Fruit fly (Drosophila melanogaster): ENCODE data around the gene CG5435.

Gene CG5435

dm6 chr2L:12421188-12421587 is 9.5 kb downstream of the CG5435 start:
- TF ChIP-seq Sox14 (GFP tag; optimal IDR thresholded peaks at IDR 0.05) (no peak), CG8319 (GFP tag; optimal IDR thresholded peaks at IDR 0.05) (no peak), svp (GFP tag) (peak; percentile 91)

- TF ChIP-seq Ets21C (GFP tag; optimal IDR thresholded peaks at IDR 0.05) = peak; percentile 1
- TF ChIP-seq eg (GFP tag; IDR thresholded peaks at IDR 0.05) = 0 out of 3 replicates have a peak, but pooled peaks have one; percentile 5
- TF ChIP-seq Hr39 (GFP tag; optimal IDR thresholded peaks at IDR 0.05) = peak; percentile 25
- no peak for TF ChIP-seq Lpt (GFP tag; optimal IDR thresholded peaks at IDR 0.05)
- TF ChIP-seq Eip93F (GFP tag; optimal IDR thresholded peaks at IDR 0.05) = no peak
- peak; percentile 12 for TF ChIP-seq CG8632 (GFP tag; optimal IDR thresholded peaks at IDR 0.05)
- peak; percentile 56 for TF ChIP-seq esn (GFP tag; optimal IDR thresholded peaks at IDR 0.05)
- TF ChIP-seq CG31627 (GFP tag; optimal IDR thresholded peaks at IDR 0.05) = peak; percentile 36
- TF ChIP-seq CG32006 (GFP tag; optimal IDR thresholded peaks at IDR 0.05) = peak; percentile 11
- TF ChIP-seq svp (GFP tag) = peak; percentile 73
- peak; percentile 38 for TF ChIP-seq Met (GFP tag; optimal IDR thresholded peaks at IDR 0.05)
- peak; percentile 74 for TF ChIP-seq Eip78C (GFP tag)
- peak; percentile 44 for TF ChIP-seq Smox (GFP tag; optimal IDR thresholded peaks at IDR 0.05)
- TF ChIP-seq lz (GFP tag; optimal IDR thresholded peaks at IDR 0.05) = peak; percentile 21
- no peak for TF ChIP-seq CG8319 (GFP tag; optimal IDR thresholded peaks at IDR 0.05)
- TF ChIP-seq pdm3 (GFP tag; optimal IDR thresholded peaks at IDR 0.05) = peak; percentile 16
- TF ChIP-seq acj6 (GFP tag; optimal IDR thresholded peaks at IDR 0.05) = peak; percentile 11
- no peak for TF ChIP-seq CG6792 (GFP tag; optimal IDR thresholded peaks at IDR 0.05)
- TF ChIP-seq Blimp-1 (GFP tag; optimal IDR thresholded peaks at IDR 0.05) = no peak
- peak; percentile 17 for TF ChIP-seq CG34406 (GFP tag; optimal IDR thresholded peaks at IDR 0.05)
- no peak for TF ChIP-seq dsx (GFP tag; optimal IDR thresholded peaks at IDR 0.05; ENCODE audit: poor library complexity, severe bottlenecking)
- TF ChIP-seq cyc (GFP tag; optimal IDR thresholded peaks at IDR 0.05) = peak; percentile 30
- TF ChIP-seq OdsH (GFP tag; optimal IDR thresholded peaks at IDR 0.05) = peak; percentile 2
- TF ChIP-seq topi (GFP tag; optimal IDR thresholded peaks at IDR 0.05) = peak; percentile 50
Measured at dm6 chr2L:12415485-12416137, 15.1 kb downstream of the CG5435 start.

DNA sequence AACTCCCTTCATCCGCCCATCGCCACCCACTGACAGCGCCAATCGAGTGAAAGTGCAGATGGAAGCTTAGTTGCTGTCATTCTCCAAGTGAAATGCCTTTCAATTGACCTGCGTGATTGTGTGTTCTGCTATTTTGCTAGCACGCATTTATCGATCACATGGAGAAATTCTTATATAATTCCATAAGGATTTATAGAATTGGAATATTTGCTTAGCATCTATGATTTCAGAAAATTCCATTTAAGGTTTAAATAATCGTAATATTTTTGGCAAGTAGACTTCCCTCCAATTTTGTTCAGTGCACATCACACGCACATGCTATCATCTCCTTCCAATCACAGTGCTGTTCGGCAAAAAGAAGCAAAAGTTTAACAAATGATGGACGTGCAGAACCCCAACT is 16.8 kb downstream of the CG5435 start:
- TF ChIP-seq CG34406 (GFP tag; optimal IDR thresholded peaks at IDR 0.05) (no peak), Blimp-1 (GFP tag; optimal IDR thresholded peaks at IDR 0.05) (no peak), CG11762 (GFP tag; optimal IDR thresholded peaks at IDR 0.05; ENCODE audit: insufficient read depth) (no peak), Hr38 (GFP tag; optimal IDR thresholded peaks at IDR 0.05) (no peak), dac (GFP tag; optimal IDR thresholded peaks at IDR 0.05) (no peak), Sox14 (GFP tag; optimal IDR thresholded peaks at IDR 0.05) (no peak), ss (GFP tag; optimal IDR thresholded peaks at IDR 0.05) (no peak), Sox15 (GFP tag; optimal IDR thresholded peaks at IDR 0.05) (no peak), topi (GFP tag; optimal IDR thresholded peaks at IDR 0.05) (no peak), CG7368 (GFP tag; optimal IDR thresholded peaks at IDR 0.05) (no peak), CG6808 (GFP tag; optimal IDR thresholded peaks at IDR 0.05) (no peak), Eip75B (GFP tag; optimal IDR thresholded peaks at IDR 0.05) (no peak), Ets21C (GFP tag; optimal IDR thresholded peaks at IDR 0.05) (no peak), acj6 (GFP tag; optimal IDR thresholded peaks at IDR 0.05) (no peak), Hr4 (GFP tag; optimal IDR thresholded peaks at IDR 0.05) (peak; percentile 32), Eip78C (GFP tag) (peak; percentile 46), eg (GFP tag; IDR thresholded peaks at IDR 0.05) (peak; percentile 43; the same call in 1 of the 3 replicates), CG6163 (GFP tag; IDR thresholded peaks at IDR 0.05) (no peak), CG6854 (GFP tag; optimal IDR thresholded peaks at IDR 0.05) (no peak), CG9139 (GFP tag; optimal IDR thresholded peaks at IDR 0.05) (no peak), CG32006 (GFP tag; optimal IDR thresholded peaks at IDR 0.05) (peak; percentile 39), CG8119 (GFP tag; IDR thresholded peaks at IDR 0.05) (0 out of 3 replicates have a peak, but pooled peaks have one; percentile 34), fkh (GFP tag; optimal IDR thresholded peaks at IDR 0.05) (no peak), CG15336 (GFP tag; IDR thresholded peaks at IDR 0.05) (peak; percentile 44; the same call in 1 of the 2 replicates), CG16779 (tag; optimal IDR thresholded peaks at IDR 0.05) (no peak), net (GFP tag; optimal IDR thresholded peaks at IDR 0.05) (no peak), Ets96B (tag; optimal IDR thresholded peaks at IDR 0.05) (peak; percentile 16), Hr39 (GFP tag; optimal IDR thresholded peaks at IDR 0.05) (no peak), Lpt (GFP tag; optimal IDR thresholded peaks at IDR 0.05) (no peak), CG8319 (GFP tag; optimal IDR thresholded peaks at IDR 0.05) (no peak), Gug (GFP tag; IDR thresholded peaks at IDR 0.05) (no peak), CG6276 (GFP tag; optimal IDR thresholded peaks at IDR 0.05) (no peak), CG3032 (tag; optimal IDR thresholded peaks at IDR 0.05) (no peak), OdsH (GFP tag; optimal IDR thresholded peaks at IDR 0.05) (no peak)
